Worm (Caenorhabditis elegans): Measurements from ENCODE around the gene ehs-1.

The ehs-1 gene

ce11 chrII:5854122-5854521 lies 33.6 kb downstream of the ehs-1 start, which contains the start of gene H41C03.1:
Gene H41C03.1, plus strand, starts transcription at chrII:5854422.
- TF ChIP-seq hmg-11 (tag; optimal IDR thresholded peaks at IDR 0.05) (no peak), zag-1 (tag; optimal IDR thresholded peaks at IDR 0.05) (no peak), nfya-1 (tag; optimal IDR thresholded peaks at IDR 0.05; ENCODE audit: insufficient read depth) (no peak), mdl-1 (tag; optimal IDR thresholded peaks at IDR 0.05) (no peak), nhr-12 (tag; optimal IDR thresholded peaks at IDR 0.05) (no peak), jun-1 (tag; optimal IDR thresholded peaks at IDR 0.05) (no peak), nhr-237 (tag; optimal IDR thresholded peaks at IDR 0.05) (no peak), egl-27 (tag; optimal IDR thresholded peaks at IDR 0.05) (no peak), lin-15B (tag; optimal IDR thresholded peaks at IDR 0.05) (no peak)

- TF ChIP-seq ztf-11 (tag; optimal IDR thresholded peaks at IDR 0.05), result no peak
- no peak for TF ChIP-seq ceh-16 (tag; optimal IDR thresholded peaks at IDR 0.05)
- no peak for TF ChIP-seq pqm-1 (tag; optimal IDR thresholded peaks at IDR 0.05)
- no peak for TF ChIP-seq mml-1 (tag; optimal IDR thresholded peaks at IDR 0.05)
- no peak for TF ChIP-seq nhr-11 (tag; optimal IDR thresholded peaks at IDR 0.05)
- TF ChIP-seq ceh-28 (tag; optimal IDR thresholded peaks at IDR 0.05), result no peak
- TF ChIP-seq nhr-28 (tag; optimal IDR thresholded peaks at IDR 0.05), result no peak
- no peak for TF ChIP-seq jun-1 (tag; optimal IDR thresholded peaks at IDR 0.05)
These were observed 37.8 kb downstream of the ehs-1 start, which contains the start of gene F55C12.4 for ce11 chrII:5858322-5858721. Gene F55C12.4, minus strand, starts transcription at chrII:5858422.

- TF ChIP-seq fkh-10 (GFP tag; optimal IDR thresholded peaks at IDR 0.05) (peak; percentile 76), ama-1 (optimal IDR thresholded peaks at IDR 0.05) (no peak), nfya-1 (tag; optimal IDR thresholded peaks at IDR 0.05; ENCODE audit: insufficient read depth) (peak; percentile 7)
These were observed 40.1 kb downstream of the ehs-1 start for ce11 chrII:5860621-5861020.

- TF ChIP-seq elt-2 (tag; optimal IDR thresholded peaks at IDR 0.05) (peak; percentile 68), pqm-1 (tag; optimal IDR thresholded peaks at IDR 0.05) (peak; percentile 47), ama-1 (optimal IDR thresholded peaks at IDR 0.05) (no peak), mdl-1 (tag; optimal IDR thresholded peaks at IDR 0.05) (no peak)
These were observed 43.4 kb downstream of the ehs-1 start, which contains the start of gene tag-234 for ce11 chrII:5863893-5864292. Gene tag-234, plus strand, starts transcription at chrII:5864193.

ce11 chrII:5865405-5866308 lies 45.1 kb downstream of the ehs-1 start, which contains the start of gene F55C12.19:
Gene F55C12.19, plus strand, starts transcription at chrII:5866139.
- peak; percentile 11 for TF ChIP-seq fos-1 (tag; optimal IDR thresholded peaks at IDR 0.05)
- peak; percentile 69 for TF ChIP-seq pqm-1 (tag; optimal IDR thresholded peaks at IDR 0.05)
- no peak for TF ChIP-seq hmg-11 (tag; optimal IDR thresholded peaks at IDR 0.05)
- no peak for TF ChIP-seq ceh-9 (tag; optimal IDR thresholded peaks at IDR 0.05)
- TF ChIP-seq elt-2 (tag; optimal IDR thresholded peaks at IDR 0.05), result peak; percentile 66
- TF ChIP-seq lin-15B (tag; optimal IDR thresholded peaks at IDR 0.05), result no peak
- TF ChIP-seq pha-4 (tag; optimal IDR thresholded peaks at IDR 0.05), result peak; percentile 30
- TF ChIP-seq aly-2 (tag; optimal IDR thresholded peaks at IDR 0.05), result no peak
- no peak for TF ChIP-seq ceh-82 (tag; optimal IDR thresholded peaks at IDR 0.05)
- TF ChIP-seq nhr-67 (tag; optimal IDR thresholded peaks at IDR 0.05), result no peak
- TF ChIP-seq zag-1 (tag; optimal IDR thresholded peaks at IDR 0.05), result no peak
- TF ChIP-seq nhr-43 (tag; optimal IDR thresholded peaks at IDR 0.05; ENCODE audit: poor library complexity, severe bottlenecking), result no peak

ce11 chrII:5866920-5867319 lies 46.4 kb downstream of the ehs-1 start:
- TF ChIP-seq eor-1 (tag; optimal IDR thresholded peaks at IDR 0.05) (no peak), nfya-1 (tag; optimal IDR thresholded peaks at IDR 0.05; ENCODE audit: insufficient read depth) (peak; percentile 89), ceh-82 (tag; optimal IDR thresholded peaks at IDR 0.05) (no peak), nhr-25 (tag; optimal IDR thresholded peaks at IDR 0.05) (no peak)

ce11 chrII:5871508-5871907 lies 51.0 kb downstream of the ehs-1 start:
- no peak for TF ChIP-seq fos-1 (tag; optimal IDR thresholded peaks at IDR 0.05)
- TF ChIP-seq nhr-25 (tag; optimal IDR thresholded peaks at IDR 0.05), result no peak
- peak; percentile 74 for TF ChIP-seq lin-39 (tag; optimal IDR thresholded peaks at IDR 0.05)
- TF ChIP-seq nfya-1 (tag; optimal IDR thresholded peaks at IDR 0.05; ENCODE audit: insufficient read depth), result peak; percentile 13
- TF ChIP-seq ceh-82 (tag; optimal IDR thresholded peaks at IDR 0.05), result no peak
- peak; percentile 47 for TF ChIP-seq egl-5 (tag; optimal IDR thresholded peaks at IDR 0.05)
- TF ChIP-seq ztf-11 (tag; optimal IDR thresholded peaks at IDR 0.05), result no peak
- TF ChIP-seq mml-1 (tag; optimal IDR thresholded peaks at IDR 0.05), result no peak
